Worm (Caenorhabditis elegans): ENCODE data around the gene phat-8.

- TF ChIP-seq ref-2 (tag; optimal IDR thresholded peaks at IDR 0.05): no peak
- TF ChIP-seq unc-55 (GFP tag; optimal IDR thresholded peaks at IDR 0.05): no peak
- no peak for TF ChIP-seq lim-6 (tag; optimal IDR thresholded peaks at IDR 0.05)
- no peak for TF ChIP-seq pha-4 (tag; optimal IDR thresholded peaks at IDR 0.05)
- TF ChIP-seq ama-1 (optimal IDR thresholded peaks at IDR 0.05): no peak
Measured at ce11 chrII:12502784-12503183, 31.2 kb downstream of the phat-8 start, which contains the start of gene ador-1.
